Worm (Caenorhabditis elegans) whole organism, L2 larva: ENCODE data around the gene srj-39.

Experiments used
- elt-3 ChIP-seq: sonication (generic microtip); optimal IDR thresholded peaks from 2 replicates; lab custom pipeline; 2017; ENCODE audit warnings: missing biosample characterization, missing genetic modification characterization
- lin-39 ChIP-seq: fragments of 150-350 bp; optimal IDR thresholded peaks from 2 replicates; lab custom pipeline; 2014; ENCODE audit warnings: missing biosample characterization, missing genetic modification reagents, missing genetic modification characterization
- ztf-11 ChIP-seq: sonication (generic microtip); optimal IDR thresholded peaks from 2 replicates; lab custom pipeline; 2017; ENCODE audit warnings: missing biosample characterization, missing genetic modification characterization
- ztf-4 ChIP-seq: fragments of 150-350 bp; optimal IDR thresholded peaks from 2 replicates; lab custom pipeline; 2014; ENCODE audit warnings: missing biosample characterization, missing genetic modification characterization

ce11 chrV:4109873-4110272, 5.5 kb downstream of the srj-39 start, which contains the start of gene clc-18:
- no peak for TF ChIP-seq lin-39 (tag; lab: Kevin White, UChicago)
- no peak for TF ChIP-seq ztf-11
- no peak for TF ChIP-seq elt-3 (tag; lab: Kevin White, UChicago)
- TF ChIP-seq ztf-4 (tag; lab: Kevin White, UChicago): no peak
